Worm (Caenorhabditis elegans) whole organism, young adult: ENCODE measurements around the gene Y25C1A.7.

ENCODE experiments used
- B0336.3 ChIP-seq: fragments of 200-800 bp; sonication (Bioruptor generic); IDR thresholded peaks from 2 replicates; pipeline ENCODE4 v1.3.6; 2022; ENCODE audit warnings: missing genetic modification characterization, missing compliant biosample characterization
- F33H1.4 ChIP-seq: fragments of 200-800 bp; sonication (Bioruptor generic); IDR thresholded peaks from 2 replicates; pipeline ENCODE4 v1.3.6; 2022; ENCODE audit warnings: missing genetic modification reagents, missing genetic modification characterization, missing compliant biosample characterization
- F37B4.10 ChIP-seq: fragments of 200-800 bp; sonication (Bioruptor generic); IDR thresholded peaks from 2 replicates; pipeline ENCODE4 v1.3.6; 2022; ENCODE audit warnings: missing genetic modification characterization, missing compliant biosample characterization
- F57A8.1 ChIP-seq: fragments of 200-800 bp; sonication (Bioruptor generic); optimal IDR thresholded peaks from 2 replicates; lab custom pipeline; 2018; ENCODE audit warnings: mild to moderate bottlenecking, missing genetic modification characterization, moderate library complexity, missing compliant biosample characterization
- F57C9.4 ChIP-seq: sonication (generic microtip); optimal IDR thresholded peaks from 2 replicates; lab custom pipeline; 2017; ENCODE audit warnings: mild to moderate bottlenecking, missing genetic modification characterization, missing compliant biosample characterization
- K12H6.12 ChIP-seq: fragments of 200-800 bp; sonication (Bioruptor generic); optimal IDR thresholded peaks from 2 replicates; lab custom pipeline; 2018; ENCODE audit warnings: mild to moderate bottlenecking, missing genetic modification characterization, missing compliant biosample characterization
- Y53F4B.3 ChIP-seq: fragments of 200-800 bp; sonication (Bioruptor generic); IDR thresholded peaks from 2 replicates; pipeline ENCODE4 v1.3.6; 2022; ENCODE audit warnings: missing genetic modification reagents, missing genetic modification characterization, missing compliant biosample characterization
- Y67H2A.10 ChIP-seq: fragments of 200-800 bp; sonication (Bioruptor generic); conservative IDR thresholded peaks from 2 replicates; pipeline ENCODE4 v1.3.6; 2022; ENCODE audit warnings: missing genetic modification reagents, missing genetic modification characterization, missing compliant biosample characterization
- Y79H2A.3 ChIP-seq: fragments of 200-800 bp; sonication (Bioruptor generic); conservative IDR thresholded peaks from 2 replicates; pipeline ENCODE4 v1.3.6; 2022; ENCODE audit warnings: missing genetic modification reagents, missing genetic modification characterization, missing compliant biosample characterization
- aptf-3 ChIP-seq: fragments of 200-800 bp; sonication (Bioruptor generic); IDR thresholded peaks from 2 replicates; pipeline ENCODE4 v1.3.6; 2022; ENCODE audit warnings: missing genetic modification characterization, missing compliant biosample characterization
- attf-3 ChIP-seq: fragments of 200-800 bp; sonication (Bioruptor generic); conservative IDR thresholded peaks from 2 replicates; pipeline ENCODE4 v1.3.6; 2022; ENCODE audit warnings: missing genetic modification reagents, missing genetic modification characterization, missing compliant biosample characterization
- bed-2 ChIP-seq: fragments of 200-800 bp; sonication (Bioruptor generic); IDR thresholded peaks from 2 replicates; pipeline ENCODE4 v1.3.6; 2022; ENCODE audit warnings: missing genetic modification reagents, missing genetic modification characterization, missing compliant biosample characterization
- ceh-40 ChIP-seq: fragments of 200-800 bp; sonication (Bioruptor generic); IDR thresholded peaks from 2 replicates; pipeline ENCODE4 v1.3.6; 2022; ENCODE audit warnings: missing genetic modification characterization, missing compliant biosample characterization
- dpff-1 ChIP-seq: sonication (generic microtip); optimal IDR thresholded peaks from 2 replicates; lab custom pipeline; 2017; ENCODE audit warnings: mild to moderate bottlenecking, missing genetic modification characterization, missing compliant biosample characterization
- fkh-3 ChIP-seq: sonication (generic microtip); optimal IDR thresholded peaks from 2 replicates; lab custom pipeline; 2016; ENCODE audit warnings: mild to moderate bottlenecking, missing genetic modification characterization, missing compliant biosample characterization
- hlh-12 ChIP-seq: sonication (generic microtip); optimal IDR thresholded peaks from 2 replicates; lab custom pipeline; 2016; ENCODE audit warnings: missing genetic modification characterization, missing compliant biosample characterization
- hmg-1.2 ChIP-seq: fragments of 200-800 bp; sonication (Bioruptor generic); IDR thresholded peaks from 2 replicates; pipeline ENCODE4 v1.3.6; 2022; ENCODE audit warnings: missing genetic modification reagents, missing genetic modification characterization, missing compliant biosample characterization
- lin-26 ChIP-seq: fragments of 200-800 bp; sonication (Bioruptor generic); IDR thresholded peaks from 2 replicates; pipeline ENCODE4 v1.3.6; 2022; ENCODE audit warnings: missing genetic modification reagents, missing genetic modification characterization, missing compliant biosample characterization
- lsy-27 ChIP-seq: sonication (generic microtip); optimal IDR thresholded peaks from 2 replicates; lab custom pipeline; 2017; ENCODE audit warnings: missing genetic modification characterization, mild to moderate bottlenecking, missing compliant biosample characterization, antibody characterized with exemption, missing genotype, borderline replicate concordance; ENCODE audit not compliant: insufficient read depth
- madf-10 ChIP-seq: sonication (generic microtip); optimal IDR thresholded peaks from 2 replicates; lab custom pipeline; 2016; ENCODE audit warnings: mild to moderate bottlenecking, missing genetic modification characterization, missing compliant biosample characterization
- mcd-1 ChIP-seq: fragments of 200-800 bp; sonication (Bioruptor generic); IDR thresholded peaks from 2 replicates; pipeline ENCODE4 v1.3.6; 2022; ENCODE audit warnings: missing genetic modification reagents, missing genetic modification characterization, missing compliant biosample characterization
- mes-4 ChIP-seq: sonication (generic microtip); optimal IDR thresholded peaks from 2 replicates; lab custom pipeline; 2016; ENCODE audit warnings: missing genotype, missing genetic modification characterization, missing compliant biosample characterization
- nfya-1 ChIP-seq: sonication (generic microtip); optimal IDR thresholded peaks from 2 replicates; lab custom pipeline; 2017; ENCODE audit warnings: antibody characterized with exemption, missing compliant biosample characterization, missing genetic modification characterization, borderline replicate concordance; ENCODE audit not compliant: insufficient read depth
- nhr-27 ChIP-seq: fragments of 200-800 bp; sonication (Bioruptor generic); optimal IDR thresholded peaks from 2 replicates; lab custom pipeline; 2018; ENCODE audit warnings: mild to moderate bottlenecking, missing genetic modification characterization, moderate library complexity, missing compliant biosample characterization
- sdz-38 ChIP-seq: sonication (generic microtip); optimal IDR thresholded peaks from 2 replicates; lab custom pipeline; 2016; ENCODE audit warnings: missing genotype, missing genetic modification characterization, missing compliant biosample characterization
- snpc-4 ChIP-seq, 5 experiments: fragments of 150-350 bp in 1 of 5; sonication (generic microtip) in 4 of 5; optimal IDR thresholded peaks; 2 replicates each; lab custom pipeline; 2014 to 2018; ENCODE audit warnings: missing genetic modification characterization in 5 of 5, missing biosample characterization in 3 of 5, antibody characterized with exemption in 2 of 5, mild to moderate bottlenecking in 2 of 5, missing compliant biosample characterization in 2 of 5, missing genotype in 2 of 5, moderate library complexity in 2 of 5, missing genetic modification reagents in 1 of 5
- somi-1 ChIP-seq: fragments of 200-800 bp; sonication (Bioruptor generic); optimal IDR thresholded peaks from 2 replicates; lab custom pipeline; 2018; ENCODE audit warnings: mild to moderate bottlenecking, missing genetic modification characterization, missing compliant biosample characterization
- zfh-2 ChIP-seq: fragments of 200-800 bp; sonication (Bioruptor generic); conservative IDR thresholded peaks from 2 replicates; pipeline ENCODE4 v1.3.6; 2022; ENCODE audit warnings: missing genetic modification reagents, missing genetic modification characterization, missing compliant biosample characterization
- ztf-18 ChIP-seq: sonication (generic microtip); optimal IDR thresholded peaks from 2 replicates; lab custom pipeline; 2016; ENCODE audit warnings: missing genotype, mild to moderate bottlenecking, missing genetic modification characterization, missing compliant biosample characterization

The Y25C1A.7 gene

DNA sequence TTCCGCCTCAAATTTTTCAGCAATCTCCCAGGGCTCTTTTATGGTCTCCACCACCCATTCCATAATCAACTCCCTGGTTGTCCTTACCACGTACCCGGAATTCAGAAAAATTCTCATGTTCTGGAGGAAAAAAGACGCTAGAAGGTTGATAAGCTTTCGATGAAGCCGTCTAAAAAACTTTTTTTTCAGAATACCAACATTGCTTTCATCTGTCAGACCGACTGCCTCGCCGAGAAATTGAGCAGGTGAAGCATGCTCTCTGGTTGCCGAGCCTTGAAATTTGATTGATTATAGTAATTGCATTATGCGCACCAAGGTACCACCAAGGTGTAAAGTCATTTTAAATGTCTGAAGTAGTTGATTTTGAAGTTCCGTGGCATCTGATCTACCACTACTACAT, 25.0 kb downstream of the Y25C1A.7 start, which contains the start of gene sri-30:
TSS of gene sri-30 (plus strand) at position 301 of the 400 bp plus-strand sequence.
- TF ChIP-seq B0336.3 (no peak), ceh-40 (no peak), F57A8.1 (GFP tag; lab: Kevin White, UChicago) (no peak), F33H1.4 (GFP tag; lab: Robert Waterston, UW) (no peak), mcd-1 (GFP tag; lab: Robert Waterston, UW) (no peak), madf-10 (tag; lab: Kevin White, UChicago) (no peak), lsy-27 (no peak), aptf-3 (GFP tag; lab: Robert Waterston, UW) (no peak), bed-2 (GFP tag; lab: Robert Waterston, UW) (no peak), mes-4 (tag; lab: Kevin White, UChicago) (no peak), hmg-1.2 (GFP tag; lab: Robert Waterston, UW) (no peak), sdz-38 (tag; lab: Kevin White, UChicago) (no peak), hlh-12 (tag; lab: Kevin White, UChicago) (no peak), K12H6.12 (tag; lab: Kevin White, UChicago) (no peak), somi-1 (no peak), F57C9.4 (tag; lab: Kevin White, UChicago) (no peak), fkh-3 (tag; lab: Kevin White, UChicago) (no peak), Y67H2A.10 (GFP tag; lab: Robert Waterston, UW) (no peak)

DNA sequence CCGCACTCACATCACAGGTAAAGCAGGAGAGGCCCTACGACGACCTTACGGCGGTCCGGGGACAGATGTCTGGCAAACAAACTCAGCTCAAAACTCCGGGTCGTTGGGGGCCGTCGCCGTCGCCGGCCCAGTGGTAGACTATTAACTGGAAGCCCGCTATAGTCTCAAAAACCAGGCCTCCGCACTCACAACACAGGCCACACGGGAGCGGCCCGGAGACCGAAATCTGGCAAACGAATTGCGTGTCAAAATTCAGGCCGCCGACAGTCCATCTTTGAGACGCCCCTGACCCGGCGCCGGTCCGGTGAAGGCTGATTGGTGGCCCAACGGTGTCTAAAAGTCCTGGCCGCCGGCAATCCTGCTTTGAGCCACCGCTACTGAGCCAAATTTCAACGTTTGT, 25.4 kb downstream of the Y25C1A.7 start:
- TF ChIP-seq bed-2 (GFP tag; lab: Robert Waterston, UW) (no peak), nfya-1 (tag; lab: Kevin White, UChicago) (no peak), attf-3 (GFP tag; lab: Robert Waterston, UW) (0 out of 2 replicates have a peak, but pooled peaks have one; percentile 20), zfh-2 (GFP tag; lab: Robert Waterston, UW) (peak; percentile 85)
- TF ChIP-seq, all 124 proteins: peak for 2

DNA sequence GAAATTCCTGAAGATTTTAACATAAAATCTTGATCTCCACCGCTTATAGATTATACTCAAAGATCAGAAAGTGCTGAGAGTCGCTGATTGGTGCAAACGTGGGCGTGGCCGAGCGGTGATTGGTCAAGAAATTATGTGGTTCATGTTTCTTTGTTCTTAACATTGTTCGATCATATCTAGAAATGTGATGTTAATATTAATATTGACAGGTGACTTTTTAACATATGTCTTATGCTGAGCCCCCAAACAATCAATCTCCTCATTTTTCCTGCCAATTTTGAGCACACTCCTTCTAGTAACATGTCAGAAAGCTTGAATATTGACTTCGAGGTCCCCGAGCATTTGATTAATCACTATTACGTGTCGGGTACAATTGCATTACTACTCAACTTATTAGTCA, 26.8 kb downstream of the Y25C1A.7 start, which contains the start of gene sri-29:
TSS of gene sri-29 (plus strand) at position 301 of the 400 bp plus-strand sequence.
- TF ChIP-seq nhr-27 (no peak), lin-26 (GFP tag; lab: Robert Waterston, UW) (no peak), ztf-18 (tag; lab: Kevin White, UChicago) (no peak), dpff-1 (no peak), sdz-38 (tag; lab: Kevin White, UChicago) (no peak), nfya-1 (tag; lab: Kevin White, UChicago) (no peak), Y53F4B.3 (GFP tag; lab: Robert Waterston, UW) (no peak), snpc-4 (GFP tag; optimal IDR thresholded peaks at IDR 0.05; lab: Kevin White, UChicago) (no peak), snpc-4 (tag; optimal IDR thresholded peaks at IDR 0.05; lab: Kevin White, UChicago) (no peak), madf-10 (tag; lab: Kevin White, UChicago) (no peak)

DNA sequence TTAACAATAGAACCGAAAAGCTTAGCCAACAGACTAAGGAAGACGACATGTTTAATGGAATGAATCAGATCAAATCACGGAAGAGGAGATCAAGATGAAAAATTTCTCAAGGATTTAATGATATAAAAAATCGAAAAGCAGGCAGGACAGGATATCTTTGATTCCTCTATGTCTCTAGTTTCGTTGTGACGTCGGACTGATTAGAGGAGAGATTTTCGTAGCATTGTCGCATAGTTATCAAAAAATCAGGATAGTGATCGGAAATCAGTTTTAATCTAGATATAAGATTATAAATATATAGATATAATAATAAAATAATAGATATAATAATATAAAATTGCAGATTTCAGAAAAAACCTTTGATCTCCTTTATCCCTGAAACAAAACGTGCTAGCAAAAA, 27.5 kb downstream of the Y25C1A.7 start, which contains the start of gene B0454.8:
TSS of gene B0454.8 (minus strand) at position 101 of the 400 bp plus-strand sequence.
- TF ChIP-seq Y79H2A.3 (GFP tag; lab: Robert Waterston, UW) = no peak

DNA sequence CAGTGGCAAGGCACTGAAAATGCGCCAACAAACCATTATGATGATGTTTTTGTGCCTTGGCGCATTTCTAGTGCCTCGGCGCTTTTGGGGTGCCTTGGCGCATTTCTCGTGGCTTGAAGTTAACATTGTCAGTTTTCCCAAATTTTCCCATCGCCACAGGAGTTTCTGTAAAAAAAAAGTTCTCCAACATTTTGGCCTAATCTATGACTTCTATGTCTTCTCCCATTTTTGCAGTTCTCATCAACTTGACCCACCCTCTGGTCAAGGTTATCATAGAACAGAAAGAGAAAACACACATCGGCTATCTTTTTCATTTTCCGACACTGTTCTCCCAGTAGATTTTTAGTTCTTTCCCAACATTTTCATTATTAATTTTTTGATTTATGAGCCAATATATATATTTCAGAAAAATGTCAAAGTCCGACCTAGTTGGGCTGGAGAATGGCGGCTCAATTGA, 32.4 kb downstream of the Y25C1A.7 start, which contains the start of the genes B0454.26 and B0454.5:
TSS of gene B0454.26 (minus strand) at position 101 of the 457 bp plus-strand sequence.
TSS of gene B0454.5 (plus strand) at position 407 of the 457 bp plus-strand sequence.
- no peak for TF ChIP-seq attf-3 (GFP tag; lab: Robert Waterston, UW)
- 0 out of 2 replicates have a peak, but pooled peaks have one; percentile 50 for TF ChIP-seq F37B4.10
- peak; percentile 28 for TF ChIP-seq ztf-18 (tag; lab: Kevin White, UChicago)
